Worm (Caenorhabditis elegans) whole organism, mixed stage, embryonic: Measurements from ENCODE around the gene C13F10.5.

Experiments used
- bed-3 ChIP-seq: fragments of 200-800 bp; sonication (Bioruptor generic); optimal IDR thresholded peaks from 3 replicates; lab custom pipeline; 2018; ENCODE audit warnings: mild to moderate bottlenecking, missing genetic modification characterization, moderate library complexity, missing compliant biosample characterization
- blmp-1 ChIP-seq: fragments of 150-350 bp; optimal IDR thresholded peaks from 2 replicates; lab custom pipeline; 2014; ENCODE audit warnings: missing biosample characterization, missing genetic modification characterization
- ceh-39 ChIP-seq: fragments of 150-350 bp; optimal IDR thresholded peaks from 2 replicates; lab custom pipeline; 2014; ENCODE audit warnings: missing biosample characterization, missing genetic modification characterization
- ceh-43 ChIP-seq: fragments of 200-800 bp; sonication (Bioruptor generic); optimal IDR thresholded peaks from 2 replicates; lab custom pipeline; 2018; ENCODE audit warnings: mild to moderate bottlenecking, missing genetic modification characterization, moderate library complexity, missing compliant biosample characterization
- ceh-83 ChIP-seq: fragments of 200-800 bp; sonication (Bioruptor generic); optimal IDR thresholded peaks from 2 replicates; lab custom pipeline; 2018; ENCODE audit warnings: mild to moderate bottlenecking, missing genetic modification characterization, missing compliant biosample characterization
- ces-1 ChIP-seq: fragments of 150-350 bp; optimal IDR thresholded peaks from 2 replicates; lab custom pipeline; 2014; ENCODE audit warnings: missing biosample characterization, missing genetic modification reagents, missing genetic modification characterization
- cnd-1 ChIP-seq: fragments of 200-800 bp; sonication (Bioruptor generic); optimal IDR thresholded peaks from 2 replicates; lab custom pipeline; 2018; ENCODE audit warnings: mild to moderate bottlenecking, missing genetic modification characterization, missing compliant biosample characterization
- elt-1 ChIP-seq: sonication (generic microtip); optimal IDR thresholded peaks from 2 replicates; lab custom pipeline; 2017; ENCODE audit warnings: missing genetic modification characterization, mild to moderate bottlenecking, missing compliant biosample characterization, antibody characterized with exemption, moderate library complexity, borderline replicate concordance; ENCODE audit not compliant: insufficient read depth
- elt-3 ChIP-seq: fragments of 150-350 bp; optimal IDR thresholded peaks from 2 replicates; lab custom pipeline; 2014; ENCODE audit warnings: missing biosample characterization, missing genetic modification characterization
- ham-2 ChIP-seq: fragments of 200-800 bp; sonication (Bioruptor generic); optimal IDR thresholded peaks from 2 replicates; lab custom pipeline; 2018; ENCODE audit warnings: mild to moderate bottlenecking, missing genetic modification characterization, missing compliant biosample characterization
- hlh-1 ChIP-seq: fragments of 150-350 bp; optimal IDR thresholded peaks from 2 replicates; lab custom pipeline; 2014; ENCODE audit warnings: missing biosample characterization, missing genetic modification reagents, missing genetic modification characterization
- lin-32 ChIP-seq: fragments of 200-800 bp; sonication (Bioruptor generic); optimal IDR thresholded peaks from 2 replicates; lab custom pipeline; 2018; ENCODE audit warnings: mild to moderate bottlenecking, missing genetic modification characterization, missing compliant biosample characterization
- mep-1 ChIP-seq: fragments of 150-350 bp; optimal IDR thresholded peaks from 2 replicates; lab custom pipeline; 2017; ENCODE audit warnings: missing biosample characterization, missing genetic modification reagents, missing genetic modification characterization, inconsistent platforms
- mls-2 ChIP-seq: sonication (generic microtip); optimal IDR thresholded peaks from 2 replicates; lab custom pipeline; 2016; ENCODE audit warnings: mild to moderate bottlenecking, missing genetic modification characterization, moderate library complexity, missing compliant biosample characterization
- nhr-12 ChIP-seq: fragments of 150-350 bp; optimal IDR thresholded peaks from 2 replicates; lab custom pipeline; 2014; ENCODE audit warnings: missing biosample characterization, missing genetic modification characterization
- nhr-2 ChIP-seq: fragments of 150-350 bp; optimal IDR thresholded peaks from 2 replicates; lab custom pipeline; 2014; ENCODE audit warnings: missing biosample characterization, missing genetic modification characterization
- nhr-237 ChIP-seq: fragments of 150-350 bp; optimal IDR thresholded peaks from 2 replicates; lab custom pipeline; 2014; ENCODE audit warnings: missing biosample characterization, missing genetic modification characterization
- nhr-28 ChIP-seq: fragments of 150-350 bp; optimal IDR thresholded peaks from 2 replicates; lab custom pipeline; 2014; ENCODE audit warnings: missing biosample characterization, missing genetic modification characterization
- nhr-76 ChIP-seq: sonication (generic microtip); optimal IDR thresholded peaks from 2 replicates; lab custom pipeline; 2017; ENCODE audit warnings: missing biosample characterization, missing genetic modification characterization
- sem-2 ChIP-seq: fragments of 200-800 bp; sonication (Bioruptor generic); optimal IDR thresholded peaks from 2 replicates; lab custom pipeline; 2018; ENCODE audit warnings: mild to moderate bottlenecking, missing genetic modification characterization, missing compliant biosample characterization
- snpc-4 ChIP-seq: fragments of 150-350 bp; optimal IDR thresholded peaks from 2 replicates; lab custom pipeline; 2014; ENCODE audit warnings: missing biosample characterization, missing genetic modification characterization
- sptf-1 ChIP-seq: sonication (generic microtip); optimal IDR thresholded peaks from 2 replicates; lab custom pipeline; 2017; ENCODE audit warnings: mild to moderate bottlenecking, missing genetic modification characterization, moderate library complexity, missing compliant biosample characterization
- tbx-8 ChIP-seq: fragments of 200-800 bp; sonication (Bioruptor generic); optimal IDR thresholded peaks from 2 replicates; lab custom pipeline; 2018; ENCODE audit warnings: mild to moderate bottlenecking, missing genetic modification characterization, moderate library complexity, missing compliant biosample characterization
- unc-120 ChIP-seq: sonication (generic microtip); optimal IDR thresholded peaks from 2 replicates; lab custom pipeline; 2017; ENCODE audit warnings: missing genetic modification characterization, missing compliant biosample characterization; ENCODE audit not compliant: poor library complexity, severe bottlenecking
- unc-39 ChIP-seq: fragments of 150-350 bp; optimal IDR thresholded peaks from 2 replicates; lab custom pipeline; 2014; ENCODE audit warnings: missing biosample characterization, missing genetic modification characterization
- unc-62 ChIP-seq: fragments of 150-350 bp; optimal IDR thresholded peaks from 2 replicates; lab custom pipeline; 2014; ENCODE audit warnings: missing biosample characterization, missing genetic modification reagents, missing genetic modification characterization
- zip-8 ChIP-seq: fragments of 150-350 bp; optimal IDR thresholded peaks from 2 replicates; lab custom pipeline; 2014; ENCODE audit warnings: missing biosample characterization, missing genetic modification characterization
- ztf-11 ChIP-seq: fragments of 150-350 bp; optimal IDR thresholded peaks from 2 replicates; lab custom pipeline; 2014; ENCODE audit warnings: missing biosample characterization, missing genetic modification characterization

The C13F10.5 gene

DNA sequence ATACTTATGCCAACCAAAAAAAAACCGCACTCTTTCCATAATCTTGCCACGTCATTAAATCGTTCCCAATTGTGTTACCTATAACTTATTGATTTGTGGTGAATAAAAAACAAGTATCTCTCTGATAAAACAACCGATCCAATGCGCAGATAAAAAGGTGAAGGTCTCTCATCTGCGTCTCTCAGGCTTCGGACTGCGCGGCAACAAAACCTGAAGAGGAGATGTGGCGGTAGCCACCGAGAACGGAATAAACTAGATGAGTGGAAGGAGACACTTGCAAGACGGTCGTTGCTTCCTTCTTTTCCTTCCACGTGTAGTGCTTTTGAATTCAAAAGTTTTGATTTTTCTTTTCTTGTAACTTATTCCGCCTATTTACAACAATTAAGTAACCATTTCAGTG lies 6.1 kb upstream of the C13F10.5 start, which contains the start of gene fkb-3:
TSS of gene fkb-3 (plus strand) at position 277 of the 400 bp plus-strand sequence.
- no peak for TF ChIP-seq ceh-83 (GFP tag; lab: Kevin White, UChicago)
- TF ChIP-seq nhr-237 (tag; lab: Kevin White, UChicago) = no peak
- TF ChIP-seq sem-2 (GFP tag; lab: Kevin White, UChicago) = no peak
- TF ChIP-seq elt-1 (tag; lab: Kevin White, UChicago) = no peak
- no peak for TF ChIP-seq unc-120

DNA sequence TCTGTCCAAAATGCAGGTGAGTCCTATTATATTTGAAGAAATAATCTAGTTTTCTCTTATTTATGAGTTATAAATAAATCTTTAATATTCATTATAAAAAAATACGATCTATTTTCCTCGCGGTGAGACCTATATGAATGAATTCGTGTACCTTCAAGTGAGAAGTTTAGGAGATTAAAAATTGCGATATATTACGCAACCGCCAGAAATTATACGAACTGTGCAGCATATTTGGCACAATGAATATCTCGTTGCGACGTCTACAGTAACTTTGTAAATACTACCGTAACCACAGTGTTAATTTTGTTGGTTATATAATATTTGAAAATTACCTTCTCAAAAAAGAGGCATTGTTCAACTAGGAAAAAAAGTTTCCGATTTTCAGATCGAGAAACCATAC lies 5.5 kb upstream of the C13F10.5 start:
- no peak for TF ChIP-seq nhr-12 (tag; lab: Kevin White, UChicago)
- peak; percentile 72 for TF ChIP-seq zip-8 (tag; lab: Kevin White, UChicago)
- TF ChIP-seq ces-1 (GFP tag; lab: Kevin White, UChicago) = no peak
- TF ChIP-seq ceh-39 (tag; lab: Kevin White, UChicago) = no peak
- no peak for TF ChIP-seq elt-1 (tag; lab: Kevin White, UChicago)

DNA sequence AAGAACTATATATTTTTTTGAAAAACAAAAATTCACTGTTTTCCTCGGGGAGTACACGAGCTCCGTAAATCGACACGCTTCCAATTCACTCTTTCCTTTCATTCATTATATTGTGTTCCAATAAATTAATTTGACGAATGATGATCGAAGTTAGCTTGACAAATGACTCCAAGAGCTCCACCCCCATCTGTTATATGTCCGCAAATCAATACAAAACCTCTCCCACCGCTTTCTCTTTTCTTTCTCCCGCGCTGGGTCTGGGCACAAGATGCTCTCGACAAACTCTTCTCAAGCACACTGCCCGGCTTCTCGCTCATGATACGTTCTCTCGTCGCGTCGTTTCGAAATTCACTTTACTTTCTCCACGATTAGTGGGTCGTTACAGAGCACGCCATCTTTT lies 5.1 kb upstream of the C13F10.5 start, which contains the start of gene C13F10.1:
TSS of gene C13F10.1 (plus strand) at position 138 of the 400 bp plus-strand sequence.
- TF ChIP-seq unc-120 (peak; percentile 31), unc-39 (tag; lab: Kevin White, UChicago) (no peak), ham-2 (GFP tag; lab: Kevin White, UChicago) (no peak), zip-8 (tag; lab: Kevin White, UChicago) (no peak), ztf-11 (tag; lab: Kevin White, UChicago) (no peak), elt-3 (no peak), snpc-4 (tag; lab: Kevin White, UChicago) (no peak), hlh-1 (peak; percentile 32), ces-1 (GFP tag; lab: Kevin White, UChicago) (peak; percentile 62), nhr-28 (tag; lab: Kevin White, UChicago) (no peak), bed-3 (GFP tag; lab: Kevin White, UChicago) (no peak), unc-62 (peak; percentile 80), mls-2 (no peak), elt-1 (tag; lab: Kevin White, UChicago) (no peak), nhr-237 (tag; lab: Kevin White, UChicago) (no peak), ceh-43 (GFP tag; lab: Kevin White, UChicago) (no peak), blmp-1 (tag; lab: Kevin White, UChicago) (no peak), cnd-1 (tag; lab: Kevin White, UChicago) (no peak), sptf-1 (tag; lab: Kevin White, UChicago) (no peak), tbx-8 (GFP tag; lab: Kevin White, UChicago) (no peak)

DNA sequence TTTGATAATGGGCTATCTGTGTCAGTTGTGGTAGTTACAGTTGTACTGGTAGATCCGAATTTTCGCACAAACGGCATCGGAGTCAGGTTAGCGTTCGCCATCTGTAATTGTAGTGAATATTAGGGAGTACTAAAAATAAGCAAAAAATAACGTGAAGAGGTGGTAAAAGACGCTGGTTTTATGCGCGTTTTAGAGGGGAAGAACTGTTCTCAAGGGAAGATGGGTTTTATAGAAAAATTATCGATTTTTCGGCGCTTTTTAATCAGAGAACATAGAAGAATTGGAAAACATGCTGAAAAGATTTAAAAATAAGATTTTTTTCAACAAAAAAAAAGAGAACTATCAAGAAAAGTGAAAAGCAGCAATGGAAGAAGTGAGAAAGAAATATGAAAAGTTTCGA lies 4.3 kb upstream of the C13F10.5 start, which contains the start of gene C13F10.7:
TSS of gene C13F10.7 (minus strand) at position 101 of the 400 bp plus-strand sequence.
- TF ChIP-seq hlh-1 = no peak
- no peak for TF ChIP-seq unc-39 (tag; lab: Kevin White, UChicago)
- no peak for TF ChIP-seq bed-3 (GFP tag; lab: Kevin White, UChicago)
- TF ChIP-seq elt-1 (tag; lab: Kevin White, UChicago) = no peak
- TF ChIP-seq nhr-28 (tag; lab: Kevin White, UChicago) = no peak
- TF ChIP-seq mls-2 = no peak
- no peak for TF ChIP-seq nhr-237 (tag; lab: Kevin White, UChicago)
- TF ChIP-seq cnd-1 (tag; lab: Kevin White, UChicago) = no peak
- no peak for TF ChIP-seq sptf-1 (tag; lab: Kevin White, UChicago)
- TF ChIP-seq nhr-76 (tag; lab: Kevin White, UChicago) = no peak

DNA sequence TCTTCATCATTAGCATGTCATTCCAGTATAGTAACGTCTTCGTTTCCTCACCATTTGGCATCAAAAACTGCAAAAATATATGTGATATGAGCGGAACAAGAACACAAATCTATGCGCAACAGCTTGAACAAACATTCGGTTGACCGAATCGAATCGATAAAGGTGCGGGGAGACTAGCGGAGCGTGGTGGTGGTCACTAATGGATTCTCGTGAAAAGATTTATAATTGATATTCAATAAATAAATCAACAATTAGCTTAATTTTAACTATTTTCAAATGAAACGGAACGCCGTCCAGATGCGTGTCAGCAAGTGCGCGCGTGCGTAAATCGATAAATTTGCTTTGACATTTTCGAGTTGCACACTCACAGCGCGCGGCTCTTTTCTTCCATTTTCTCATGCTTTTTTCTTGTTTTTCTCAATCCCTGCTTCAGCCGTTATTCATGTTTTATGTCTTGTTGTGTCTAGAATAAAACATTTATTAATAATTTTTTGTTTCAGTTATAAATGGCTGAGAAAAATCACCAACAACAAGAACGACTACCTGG lies 2.2 kb upstream of the C13F10.5 start, which contains the start of the genes C13F10.8, C13F10.6 and kxd-1:
TSS of gene C13F10.8 (minus strand) at position 51 of the 547 bp plus-strand sequence.
TSS of gene C13F10.6 (minus strand) at position 67 of the 547 bp plus-strand sequence.
TSS of gene kxd-1 (plus strand) at position 497 of the 547 bp plus-strand sequence.
- TF ChIP-seq lin-32 (GFP tag; lab: Kevin White, UChicago) (no peak), unc-62 (no peak), mep-1 (tag; lab: Kevin White, UChicago) (peak; percentile 15), elt-3 (no peak)
- TF ChIP-seq, all 35 proteins: peak for 1

DNA sequence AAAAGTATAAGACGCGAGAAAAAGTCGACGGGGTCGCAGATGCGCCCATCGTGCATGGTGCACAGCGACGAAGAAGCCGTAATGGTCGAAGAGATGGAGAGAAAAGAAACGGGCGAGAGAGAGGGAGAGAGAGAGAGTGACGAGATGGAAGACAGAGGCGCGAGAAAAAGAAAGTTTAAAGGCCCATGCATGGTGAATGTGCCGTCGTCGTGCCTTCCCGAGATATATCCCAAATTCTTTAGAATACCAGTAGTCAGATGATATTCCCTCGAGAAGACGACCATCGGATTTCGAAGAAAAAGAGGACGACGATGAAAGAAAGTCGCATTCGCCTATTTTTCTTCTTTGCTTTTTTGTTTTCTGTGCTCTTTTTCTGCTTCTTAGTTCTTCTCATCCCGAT lies 2.9 kb downstream of the C13F10.5 start:
- no peak for TF ChIP-seq unc-62
- TF ChIP-seq nhr-2 (tag; lab: Kevin White, UChicago) = no peak
- TF ChIP-seq nhr-237 (tag; lab: Kevin White, UChicago) = no peak
- no peak for TF ChIP-seq mep-1 (tag; lab: Kevin White, UChicago)
- no peak for TF ChIP-seq sptf-1 (tag; lab: Kevin White, UChicago)
- TF ChIP-seq tbx-8 (GFP tag; lab: Kevin White, UChicago) = no peak
- TF ChIP-seq bed-3 (GFP tag; lab: Kevin White, UChicago) = no peak
